Fruit fly (Drosophila melanogaster) whole organism, embryonic: ENCODE measurements around the gene Rab9Fb.

Source experiments
- Abd-B ChIP-seq: fragments of 200-800 bp; sonication (Bioruptor generic); optimal IDR thresholded peaks from 2 replicates; lab custom pipeline; 2018; ENCODE audit warnings: missing biosample characterization, mild to moderate bottlenecking, missing genetic modification characterization, moderate library complexity
- Adf1 ChIP-seq: fragments of 200-800 bp; sonication (Bioruptor generic); IDR thresholded peaks from 2 replicates; pipeline ENCODE4 v1.3.6; 2022; ENCODE audit warnings: missing biosample characterization, missing genetic modification characterization
- B-H1 ChIP-seq: fragments of 200-800 bp; sonication (Bioruptor generic); IDR thresholded peaks from 3 replicates; pipeline ENCODE4 v1.3.6; 2022; ENCODE audit warnings: missing biosample characterization, missing genetic modification characterization
- CG10274 ChIP-seq: fragments of 200-800 bp; sonication (Bioruptor generic); optimal IDR thresholded peaks from 3 replicates; lab custom pipeline; 2017; ENCODE audit warnings: missing biosample characterization, mild to moderate bottlenecking, missing genetic modification characterization
- CG10321 ChIP-seq: fragments of 200-800 bp; sonication (Bioruptor generic); IDR thresholded peaks from 2 replicates; pipeline ENCODE4 v1.3.6; 2022; ENCODE audit warnings: missing biosample characterization, missing genetic modification characterization
- CG10366 ChIP-seq: fragments of 200-800 bp; sonication (Bioruptor generic); IDR thresholded peaks from 2 replicates; pipeline ENCODE4 v1.3.6; 2022; ENCODE audit warnings: missing biosample characterization, missing genetic modification characterization
- CG11696 ChIP-seq: fragments of 200-800 bp; sonication (Bioruptor generic); IDR thresholded peaks from 2 replicates; pipeline ENCODE4 v1.3.6; 2022; ENCODE audit warnings: missing biosample characterization, missing genetic modification characterization
- CG12155 ChIP-seq: fragments of 200-800 bp; sonication (Bioruptor generic); optimal IDR thresholded peaks from 3 replicates; lab custom pipeline; 2016; ENCODE audit warnings: missing biosample characterization, missing genetic modification characterization
- CG12236 ChIP-seq: fragments of 200-800 bp; sonication (Bioruptor generic); optimal IDR thresholded peaks from 2 replicates; lab custom pipeline; 2016; ENCODE audit warnings: missing biosample characterization, missing genetic modification characterization
- CG12942 ChIP-seq: fragments of 200-800 bp; sonication (Bioruptor generic); optimal IDR thresholded peaks from 3 replicates; lab custom pipeline; 2016; ENCODE audit warnings: missing biosample characterization, missing genetic modification characterization
- CG13624 ChIP-seq: fragments of 200-800 bp; sonication (Bioruptor generic); optimal IDR thresholded peaks from 2 replicates; lab custom pipeline; 2016; ENCODE audit warnings: missing biosample characterization, missing genetic modification characterization
- CG14710 ChIP-seq: fragments of 200-800 bp; sonication (Bioruptor generic); optimal IDR thresholded peaks from 3 replicates; lab custom pipeline; 2019; ENCODE audit warnings: missing biosample characterization, mild to moderate bottlenecking, missing genetic modification characterization, moderate library complexity
- CG16815 ChIP-seq: fragments of 200-800 bp; sonication (Bioruptor generic); optimal IDR thresholded peaks from 3 replicates; lab custom pipeline; 2017; ENCODE audit warnings: missing biosample characterization, mild to moderate bottlenecking, missing genetic modification characterization
- CG2678 ChIP-seq: fragments of 200-800 bp; sonication (Bioruptor generic); optimal IDR thresholded peaks from 3 replicates; lab custom pipeline; 2019; ENCODE audit warnings: missing biosample characterization, mild to moderate bottlenecking, missing genetic modification characterization, moderate library complexity
- CG2712 ChIP-seq: fragments of 200-800 bp; optimal IDR thresholded peaks from 3 replicates; lab custom pipeline; 2019; ENCODE audit warnings: missing biosample characterization, mild to moderate bottlenecking, missing genetic modification characterization, moderate library complexity
- CG30020 ChIP-seq: fragments of 200-800 bp; optimal IDR thresholded peaks from 2 replicates; lab custom pipeline; 2019; ENCODE audit warnings: missing biosample characterization, mild to moderate bottlenecking, missing genetic modification characterization, moderate library complexity
- CG34422 ChIP-seq: fragments of 200-800 bp; sonication (Bioruptor generic); IDR thresholded peaks from 3 replicates; pipeline ENCODE4 v1.3.6; 2022; ENCODE audit warnings: missing biosample characterization, missing genetic modification characterization
- CG3838 ChIP-seq: fragments of 200-800 bp; sonication (Bioruptor generic); optimal IDR thresholded peaks from 3 replicates; lab custom pipeline; 2016; ENCODE audit warnings: missing biosample characterization, missing genetic modification characterization
- CG4617 ChIP-seq: fragments of 200-800 bp; sonication (Bioruptor generic); optimal IDR thresholded peaks from 3 replicates; lab custom pipeline; 2016; ENCODE audit warnings: missing biosample characterization, missing genetic modification characterization, borderline replicate concordance
- CG7928 ChIP-seq: fragments of 200-800 bp; sonication (Bioruptor generic); optimal IDR thresholded peaks from 2 replicates; lab custom pipeline; 2017; ENCODE audit warnings: missing biosample characterization, mild to moderate bottlenecking, missing genetic modification characterization
- CG8478 ChIP-seq: fragments of >200 bp; optimal IDR thresholded peaks from 2 replicates; lab custom pipeline; 2018
- CG9609 ChIP-seq: fragments of 200-800 bp; sonication (Bioruptor generic); optimal IDR thresholded peaks from 3 replicates; lab custom pipeline; 2016; ENCODE audit warnings: missing biosample characterization, missing genetic modification characterization
- D19B ChIP-seq: fragments of 200-800 bp; sonication (Bioruptor generic); optimal IDR thresholded peaks from 2 replicates; lab custom pipeline; 2017; ENCODE audit warnings: missing biosample characterization, mild to moderate bottlenecking, missing genetic modification characterization
- Deaf1 ChIP-seq: fragments of 200-800 bp; optimal IDR thresholded peaks from 3 replicates; lab custom pipeline; 2019; ENCODE audit warnings: missing biosample characterization, mild to moderate bottlenecking, missing genetic modification characterization, moderate library complexity
- Dek ChIP-seq: fragments of 200-800 bp; sonication (Bioruptor generic); optimal IDR thresholded peaks from 3 replicates; lab custom pipeline; 2019; ENCODE audit warnings: missing biosample characterization, mild to moderate bottlenecking, missing genetic modification characterization, moderate library complexity
- Doc3 ChIP-seq: fragments of 200-800 bp; sonication (Bioruptor generic); IDR thresholded peaks from 3 replicates; pipeline ENCODE4 v1.3.6; 2022; ENCODE audit warnings: missing biosample characterization, missing genetic modification characterization; ENCODE audit not compliant: partially characterized antibody
- E2f1 ChIP-seq: fragments of 200-800 bp; sonication (Bioruptor generic); IDR thresholded peaks from 2 replicates; pipeline ENCODE4 v1.3.6; 2022; ENCODE audit warnings: missing biosample characterization, missing genetic modification characterization
- Elba2 ChIP-seq: fragments of 200-800 bp; sonication (Bioruptor generic); optimal IDR thresholded peaks from 3 replicates; lab custom pipeline; 2016; ENCODE audit warnings: missing biosample characterization, missing genetic modification characterization
- Fer3 ChIP-seq: fragments of 200-800 bp; sonication (Bioruptor generic); optimal IDR thresholded peaks from 2 replicates; lab custom pipeline; 2018; ENCODE audit warnings: missing biosample characterization, mild to moderate bottlenecking, missing genetic modification characterization, moderate library complexity
- Gug ChIP-seq: fragments of 200-800 bp; sonication (Bioruptor generic); IDR thresholded peaks from 4 replicates; pipeline ENCODE4 v1.3.6; 2022; ENCODE audit warnings: missing biosample characterization, missing genetic modification characterization
- HLH54F ChIP-seq: fragments of 200-800 bp; sonication (Bioruptor generic); optimal IDR thresholded peaks from 3 replicates; lab custom pipeline; 2016; ENCODE audit warnings: missing biosample characterization, missing genetic modification characterization
- Hsf ChIP-seq: fragments of 200-800 bp; sonication (Bioruptor generic); optimal IDR thresholded peaks from 3 replicates; lab custom pipeline; 2016; ENCODE audit warnings: missing biosample characterization, missing genetic modification characterization
- Med ChIP-seq: fragments of 200-800 bp; sonication (Bioruptor generic); peaks from one replicate; lab custom pipeline; 2016; ENCODE audit warnings: missing biosample characterization, missing genetic modification characterization, mild to moderate bottlenecking, inconsistent platforms, moderate library complexity
- Myb ChIP-seq: fragments of 200-800 bp; sonication (Bioruptor generic); optimal IDR thresholded peaks from 2 replicates; lab custom pipeline; 2016; ENCODE audit warnings: missing biosample characterization, missing genetic modification characterization
- ab ChIP-seq: fragments of 200-800 bp; sonication (Bioruptor generic); optimal IDR thresholded peaks from 2 replicates; lab custom pipeline; 2016; ENCODE audit warnings: missing biosample characterization, missing genetic modification characterization
- ac ChIP-seq: fragments of 200-800 bp; sonication (Bioruptor generic); optimal IDR thresholded peaks from 3 replicates; lab custom pipeline; 2017; ENCODE audit warnings: missing biosample characterization, mild to moderate bottlenecking, missing genetic modification characterization
- aop ChIP-seq: fragments of 200-800 bp; sonication (Bioruptor generic); IDR thresholded peaks from 2 replicates; pipeline ENCODE4 v1.3.6; 2022; ENCODE audit warnings: missing biosample characterization, missing genetic modification characterization
- ash1 ChIP-seq: fragments of 200-800 bp; sonication (Bioruptor generic); optimal IDR thresholded peaks from 2 replicates; lab custom pipeline; 2018; ENCODE audit warnings: missing biosample characterization, mild to moderate bottlenecking, missing genetic modification characterization
- bcd ChIP-seq: fragments of 200-800 bp; sonication (Bioruptor generic); optimal IDR thresholded peaks from 2 replicates; lab custom pipeline; 2017; ENCODE audit warnings: missing biosample characterization, mild to moderate bottlenecking, missing genetic modification characterization
- cas ChIP-seq: fragments of 200-800 bp; sonication (Bioruptor generic); IDR thresholded peaks from 2 replicates; pipeline ENCODE4 v1.3.6; 2022; ENCODE audit warnings: missing biosample characterization, missing genetic modification characterization
- cato ChIP-seq: fragments of 200-800 bp; sonication (Bioruptor generic); optimal IDR thresholded peaks from 2 replicates; lab custom pipeline; 2016; ENCODE audit warnings: missing biosample characterization, missing genetic modification characterization, borderline replicate concordance
- da ChIP-seq: fragments of 200-800 bp; sonication (Bioruptor generic); optimal IDR thresholded peaks from 2 replicates; lab custom pipeline; 2016; ENCODE audit warnings: missing biosample characterization, missing genetic modification characterization
- dan ChIP-seq: fragments of 200-800 bp; sonication (Bioruptor generic); IDR thresholded peaks from 2 replicates; pipeline ENCODE4 v1.3.6; 2022; ENCODE audit warnings: missing biosample characterization, missing genetic modification characterization
- ftz-f1 ChIP-seq: fragments of 200-800 bp; sonication (Bioruptor generic); optimal IDR thresholded peaks from 2 replicates; lab custom pipeline; 2016; ENCODE audit warnings: missing biosample characterization, missing genetic modification characterization
- fu2 ChIP-seq: fragments of 200-800 bp; sonication (Bioruptor generic); optimal IDR thresholded peaks from 2 replicates; lab custom pipeline; 2016; ENCODE audit warnings: missing biosample characterization, missing genetic modification characterization
- p53 ChIP-seq: fragments of 200-800 bp; sonication (Bioruptor generic); optimal IDR thresholded peaks from 2 replicates; lab custom pipeline; 2016; ENCODE audit warnings: missing biosample characterization, missing genetic modification characterization
- psq ChIP-seq: fragments of 200-800 bp; sonication (Bioruptor generic); optimal IDR thresholded peaks from 2 replicates; lab custom pipeline; 2017; ENCODE audit warnings: missing biosample characterization, missing genetic modification characterization
- rib ChIP-seq: fragments of 200-800 bp; sonication (Bioruptor generic); IDR thresholded peaks from 2 replicates; pipeline ENCODE4 v1.3.6; 2022; ENCODE audit warnings: missing biosample characterization, missing genetic modification characterization
- sim ChIP-seq: fragments of 200-800 bp; sonication (Bioruptor generic); IDR thresholded peaks from 2 replicates; pipeline ENCODE4 v1.3.6; 2022; ENCODE audit warnings: missing biosample characterization, missing genetic modification characterization
- sisA ChIP-seq: fragments of 200-800 bp; sonication (Bioruptor generic); IDR thresholded peaks from 2 replicates; pipeline ENCODE4 v1.3.6; 2022; ENCODE audit warnings: missing biosample characterization, missing genetic modification characterization
- so ChIP-seq: fragments of 200-800 bp; sonication (Bioruptor generic); IDR thresholded peaks from 3 replicates; pipeline ENCODE4 v1.3.6; 2022; ENCODE audit warnings: missing biosample characterization, missing genetic modification characterization
- stc ChIP-seq: fragments of 200-800 bp; sonication (Bioruptor generic); IDR thresholded peaks from 2 replicates; pipeline ENCODE4 v1.3.6; 2022; ENCODE audit warnings: missing biosample characterization, missing genetic modification characterization
- z ChIP-seq: fragments of 200-800 bp; sonication (Bioruptor generic); IDR thresholded peaks from 3 replicates; pipeline ENCODE4 v1.3.6; 2022; ENCODE audit warnings: missing biosample characterization, missing genetic modification characterization

Gene Rab9Fb

dm6 chrX:10905047-10905446 is 47.2 kb downstream of the Rab9Fb start (continued):
- TF ChIP-seq ftz-f1 (GFP tag; lab: Kevin White, UChicago) (no peak), da (GFP tag; lab: Kevin White, UChicago) (no peak), sisA (GFP tag; lab: Robert Waterston, UW) (peak; percentile 72), Fer3 (tag; lab: Kevin White, UChicago) (peak; percentile 29), CG30020 (tag; lab: Kevin White, UChicago) (no peak), CG11696 (GFP tag; lab: Robert Waterston, UW) (0 out of 2 replicates have a peak, but pooled peaks have one; percentile 28), ab (no peak), CG4617 (no peak), CG34422 (GFP tag; lab: Robert Waterston, UW) (peak; percentile 34; the same call in 1 of the 3 replicates), Elba2 (GFP tag; lab: Kevin White, UChicago) (no peak), psq (no peak), ash1 (GFP tag; lab: Kevin White, UChicago) (no peak), ac (no peak), Hsf (GFP tag; lab: Kevin White, UChicago) (peak; percentile 74), CG12942 (peak; percentile 7), Doc3 (GFP tag; lab: Robert Waterston, UW) (no peak), HLH54F (peak; percentile 29), Abd-B (GFP tag; lab: Kevin White, UChicago) (peak; percentile 45), CG13624 (GFP tag; lab: Kevin White, UChicago) (no peak), CG3838 (GFP tag; lab: Kevin White, UChicago) (no peak), E2f1 (GFP tag; lab: Robert Waterston, UW) (peak; percentile 34; the same call in 1 of the 2 replicates), Deaf1 (tag; lab: Kevin White, UChicago) (peak; percentile 85), stc (peak; percentile 16; the same call in 1 of the 2 replicates), Med (peak; percentile 85), CG16815 (GFP tag; lab: Kevin White, UChicago) (peak; percentile 53), so (GFP tag; lab: Robert Waterston, UW) (no peak), CG10321 (no peak), dan (GFP tag; lab: Robert Waterston, UW) (no peak), fu2 (GFP tag; lab: Kevin White, UChicago) (peak; percentile 6), cas (GFP tag; lab: Robert Waterston, UW) (no peak), CG8478 (lab: Kevin White, UChicago) (no peak), p53 (GFP tag; lab: Kevin White, UChicago) (no peak), CG2712 (peak; percentile 73), z (GFP tag; lab: Robert Waterston, UW) (no peak), aop (GFP tag; lab: Robert Waterston, UW) (no peak), cato (GFP tag; lab: Kevin White, UChicago) (peak; percentile 18), Adf1 (GFP tag; lab: Robert Waterston, UW) (no peak), rib (no peak), Gug (GFP tag; lab: Robert Waterston, UW) (peak; percentile 33; the same call in 1 of the 4 replicates), Dek (tag; lab: Kevin White, UChicago) (peak; percentile 39), bcd (peak; percentile 67), CG12155 (GFP tag; lab: Kevin White, UChicago) (peak; percentile 16), sim (GFP tag; lab: Robert Waterston, UW) (no peak), CG10274 (GFP tag; lab: Kevin White, UChicago) (peak; percentile 28), B-H1 (GFP tag; lab: Robert Waterston, UW) (no peak; the same call in 2 of the 3 replicates), CG12236 (peak; percentile 29), CG2678 (tag; lab: Kevin White, UChicago) (peak; percentile 81), CG7928 (GFP tag; lab: Kevin White, UChicago) (no peak), D19B (peak; percentile 12), Myb (GFP tag; lab: Kevin White, UChicago) (no peak), CG14710 (tag; lab: Kevin White, UChicago) (peak; percentile 64), CG9609 (GFP tag; lab: Kevin White, UChicago) (peak; percentile 37), CG10366 (GFP tag; lab: Robert Waterston, UW) (peak; percentile 27; the same call in 1 of the 2 replicates)
